Worm (Caenorhabditis elegans) whole organism, young adult: Measurements from ENCODE around the gene T01G5.8.

Experiments
- B0019.2 ChIP-seq: fragments of 200-800 bp; sonication (Bioruptor generic); conservative IDR thresholded peaks from 2 replicates; pipeline ENCODE4 v1.3.6; 2022; ENCODE audit warnings: missing genetic modification reagents, missing genetic modification characterization, missing compliant biosample characterization
- C06A6.2 ChIP-seq: fragments of 200-800 bp; sonication (Bioruptor generic); conservative IDR thresholded peaks from 2 replicates; pipeline ENCODE4 v1.3.6; 2022; ENCODE audit warnings: missing genetic modification characterization, missing compliant biosample characterization
- F22D6.2 ChIP-seq: sonication (generic microtip); optimal IDR thresholded peaks from 2 replicates; lab custom pipeline; 2016; ENCODE audit warnings: mild to moderate bottlenecking, missing genetic modification characterization, missing compliant biosample characterization
- F33H1.4 ChIP-seq: fragments of 200-800 bp; sonication (Bioruptor generic); IDR thresholded peaks from 2 replicates; pipeline ENCODE4 v1.3.6; 2022; ENCODE audit warnings: missing genetic modification reagents, missing genetic modification characterization, missing compliant biosample characterization
- F37B4.10 ChIP-seq: fragments of 200-800 bp; sonication (Bioruptor generic); IDR thresholded peaks from 2 replicates; pipeline ENCODE4 v1.3.6; 2022; ENCODE audit warnings: missing genetic modification characterization, missing compliant biosample characterization
- F39B2.1 ChIP-seq: fragments of 200-800 bp; sonication (Bioruptor generic); IDR thresholded peaks from 2 replicates; pipeline ENCODE4 v1.3.6; 2022; ENCODE audit warnings: missing genetic modification reagents, missing genetic modification characterization, missing compliant biosample characterization
- F52B5.7 ChIP-seq: sonication (generic microtip); optimal IDR thresholded peaks from 2 replicates; lab custom pipeline; 2016; ENCODE audit warnings: mild to moderate bottlenecking, missing genetic modification characterization, missing compliant biosample characterization
- F55B11.4 ChIP-seq: sonication (generic microtip); optimal IDR thresholded peaks from 2 replicates; lab custom pipeline; 2016; ENCODE audit warnings: missing compliant biosample characterization, missing genetic modification characterization, borderline replicate concordance; ENCODE audit not compliant: insufficient read depth
- F57A8.1 ChIP-seq: fragments of 200-800 bp; sonication (Bioruptor generic); optimal IDR thresholded peaks from 2 replicates; lab custom pipeline; 2018; ENCODE audit warnings: mild to moderate bottlenecking, missing genetic modification characterization, moderate library complexity, missing compliant biosample characterization
- K11D2.4 ChIP-seq: fragments of 200-800 bp; sonication (Bioruptor generic); IDR thresholded peaks from 2 replicates; pipeline ENCODE4 v1.3.6; 2022; ENCODE audit warnings: missing genetic modification reagents, missing genetic modification characterization, missing compliant biosample characterization
- K12H6.12 ChIP-seq: fragments of 200-800 bp; sonication (Bioruptor generic); optimal IDR thresholded peaks from 2 replicates; lab custom pipeline; 2018; ENCODE audit warnings: mild to moderate bottlenecking, missing genetic modification characterization, missing compliant biosample characterization
- T07F8.4 ChIP-seq: sonication (generic microtip); optimal IDR thresholded peaks from 2 replicates; lab custom pipeline; 2016; ENCODE audit warnings: mild to moderate bottlenecking, missing genetic modification characterization, moderate library complexity, missing compliant biosample characterization
- Y53F4B.3 ChIP-seq: fragments of 200-800 bp; sonication (Bioruptor generic); IDR thresholded peaks from 2 replicates; pipeline ENCODE4 v1.3.6; 2022; ENCODE audit warnings: missing genetic modification reagents, missing genetic modification characterization, missing compliant biosample characterization
- akir-1 ChIP-seq: fragments of 200-800 bp; sonication (Bioruptor generic); optimal IDR thresholded peaks from 2 replicates; lab custom pipeline; 2018; ENCODE audit warnings: mild to moderate bottlenecking, missing genetic modification characterization, moderate library complexity, missing compliant biosample characterization
- atf-7 ChIP-seq: sonication (generic microtip); optimal IDR thresholded peaks from 2 replicates; lab custom pipeline; 2017; ENCODE audit warnings: mild to moderate bottlenecking, missing genetic modification characterization, missing compliant biosample characterization
- attf-6 ChIP-seq: fragments of 200-800 bp; sonication (Bioruptor generic); IDR thresholded peaks from 2 replicates; pipeline ENCODE4 v1.3.6; 2022; ENCODE audit warnings: missing genetic modification reagents, missing genetic modification characterization, missing compliant biosample characterization
- bed-1 ChIP-seq: fragments of 200-800 bp; sonication (Bioruptor generic); IDR thresholded peaks from 2 replicates; pipeline ENCODE4 v1.3.6; 2022; ENCODE audit warnings: missing genetic modification reagents, missing genetic modification characterization, missing compliant biosample characterization
- bed-2 ChIP-seq: fragments of 200-800 bp; sonication (Bioruptor generic); IDR thresholded peaks from 2 replicates; pipeline ENCODE4 v1.3.6; 2022; ENCODE audit warnings: missing genetic modification reagents, missing genetic modification characterization, missing compliant biosample characterization
- ccch-3 ChIP-seq: fragments of 200-800 bp; sonication (Bioruptor generic); optimal IDR thresholded peaks from 2 replicates; lab custom pipeline; 2018; ENCODE audit warnings: mild to moderate bottlenecking, missing genetic modification characterization, missing compliant biosample characterization
- cebp-2 ChIP-seq: fragments of 200-800 bp; sonication (Bioruptor generic); IDR thresholded peaks from 2 replicates; pipeline ENCODE4 v1.3.6; 2022; ENCODE audit warnings: missing genetic modification characterization, missing compliant biosample characterization
- chd-7 ChIP-seq: sonication (generic microtip); optimal IDR thresholded peaks from 2 replicates; lab custom pipeline; 2016; ENCODE audit warnings: mild to moderate bottlenecking, missing genetic modification characterization, moderate library complexity, missing compliant biosample characterization
- dpff-1 ChIP-seq: sonication (generic microtip); optimal IDR thresholded peaks from 2 replicates; lab custom pipeline; 2017; ENCODE audit warnings: mild to moderate bottlenecking, missing genetic modification characterization, missing compliant biosample characterization
- egl-18 ChIP-seq: fragments of 200-800 bp; sonication (Bioruptor generic); IDR thresholded peaks from 2 replicates; pipeline ENCODE4 v1.3.6; 2022; ENCODE audit warnings: missing genetic modification reagents, missing genetic modification characterization, missing compliant biosample characterization
- ekl-4 ChIP-seq: fragments of 200-800 bp; sonication (Bioruptor generic); IDR thresholded peaks from 2 replicates; pipeline ENCODE4 v1.3.6; 2022; ENCODE audit warnings: missing genetic modification reagents, missing genetic modification characterization, missing compliant biosample characterization
- gei-17 ChIP-seq: fragments of 200-800 bp; sonication (Bioruptor generic); optimal IDR thresholded peaks from 2 replicates; lab custom pipeline; 2018; ENCODE audit warnings: mild to moderate bottlenecking, missing genetic modification characterization, missing compliant biosample characterization
- hlh-12 ChIP-seq: sonication (generic microtip); optimal IDR thresholded peaks from 2 replicates; lab custom pipeline; 2016; ENCODE audit warnings: missing genetic modification characterization, missing compliant biosample characterization
- hsf-1 ChIP-seq: fragments of 200-800 bp; sonication (Bioruptor generic); IDR thresholded peaks from 2 replicates; pipeline ENCODE4 v1.3.6; 2022; ENCODE audit warnings: missing genetic modification reagents, missing genetic modification characterization, missing compliant biosample characterization
- let-526 ChIP-seq: fragments of 200-800 bp; sonication (Bioruptor generic); IDR thresholded peaks from 2 replicates; pipeline ENCODE4 v1.3.6; 2022; ENCODE audit warnings: missing genetic modification reagents, missing genetic modification characterization, missing compliant biosample characterization
- lin-35 ChIP-seq, 3 experiments: fragments of 150-350 bp in 2 of 3; sonication (generic microtip) in 1 of 3; optimal IDR thresholded peaks; 2 replicates each; lab custom pipeline; 2014 to 2018; ENCODE audit warnings: missing biosample characterization in 3 of 3, missing genetic modification characterization in 3 of 3, missing genetic modification reagents in 3 of 3
- lin-40 ChIP-seq: sonication (generic microtip); optimal IDR thresholded peaks from 2 replicates; lab custom pipeline; 2016; ENCODE audit warnings: missing genetic modification characterization, mild to moderate bottlenecking, missing compliant biosample characterization, missing genotype, missing genetic modification reagents
- madf-3 ChIP-seq: fragments of 200-800 bp; sonication (Bioruptor generic); IDR thresholded peaks from 2 replicates; pipeline ENCODE4 v1.3.6; 2022; ENCODE audit warnings: missing genetic modification reagents, missing genetic modification characterization, missing compliant biosample characterization
- madf-6 ChIP-seq: fragments of 200-800 bp; sonication (Bioruptor generic); IDR thresholded peaks from 2 replicates; pipeline ENCODE4 v1.3.6; 2022; ENCODE audit warnings: missing genetic modification reagents, missing genetic modification characterization, missing compliant biosample characterization
- madf-8 ChIP-seq: fragments of 200-800 bp; sonication (Bioruptor generic); conservative IDR thresholded peaks from 2 replicates; pipeline ENCODE4 v1.3.6; 2022; ENCODE audit warnings: missing genetic modification reagents, missing genetic modification characterization, missing compliant biosample characterization
- mel-28 ChIP-seq: sonication (generic microtip); optimal IDR thresholded peaks from 2 replicates; lab custom pipeline; 2016; ENCODE audit warnings: borderline replicate concordance, mild to moderate bottlenecking, missing genetic modification characterization, missing compliant biosample characterization
- nfya-2 ChIP-seq: fragments of 200-800 bp; sonication (Bioruptor generic); IDR thresholded peaks from 2 replicates; pipeline ENCODE4 v1.3.6; 2022; ENCODE audit warnings: missing genetic modification reagents, missing genetic modification characterization, missing compliant biosample characterization
- nhr-27 ChIP-seq: fragments of 200-800 bp; sonication (Bioruptor generic); optimal IDR thresholded peaks from 2 replicates; lab custom pipeline; 2018; ENCODE audit warnings: mild to moderate bottlenecking, missing genetic modification characterization, moderate library complexity, missing compliant biosample characterization
- nhr-90 ChIP-seq: sonication (generic microtip); optimal IDR thresholded peaks from 2 replicates; lab custom pipeline; 2016; ENCODE audit warnings: missing genotype, mild to moderate bottlenecking, missing genetic modification characterization, missing compliant biosample characterization
- rcor-1 ChIP-seq: fragments of 200-800 bp; sonication (Bioruptor generic); IDR thresholded peaks from 2 replicates; pipeline ENCODE4 v1.3.6; 2022; ENCODE audit warnings: missing genetic modification reagents, missing genetic modification characterization, missing compliant biosample characterization
- snpc-1.1 ChIP-seq: sonication (generic microtip); optimal IDR thresholded peaks from 2 replicates; lab custom pipeline; 2017; ENCODE audit warnings: missing genetic modification characterization, mild to moderate bottlenecking, missing compliant biosample characterization, antibody characterized with exemption, moderate library complexity, missing genotype, missing genetic modification reagents; ENCODE audit not compliant: insufficient read depth
- snpc-1.3 ChIP-seq: sonication (generic microtip); optimal IDR thresholded peaks from 2 replicates; lab custom pipeline; 2017; ENCODE audit warnings: missing genetic modification characterization, mild to moderate bottlenecking, missing compliant biosample characterization, antibody characterized with exemption, moderate library complexity, missing genotype, missing genetic modification reagents; ENCODE audit not compliant: insufficient read depth
- snpc-3.4 ChIP-seq: sonication (generic microtip); optimal IDR thresholded peaks from 2 replicates; lab custom pipeline; 2017; ENCODE audit warnings: missing genetic modification characterization, mild to moderate bottlenecking, missing compliant biosample characterization, antibody characterized with exemption, moderate library complexity, missing genotype, missing genetic modification reagents
- snpc-4 ChIP-seq, 5 experiments: fragments of 150-350 bp in 1 of 5; sonication (generic microtip) in 4 of 5; optimal IDR thresholded peaks; 2 replicates each; lab custom pipeline; 2014 to 2018; ENCODE audit warnings: missing genetic modification characterization in 5 of 5, missing biosample characterization in 3 of 5, antibody characterized with exemption in 2 of 5, mild to moderate bottlenecking in 2 of 5, missing compliant biosample characterization in 2 of 5, missing genotype in 2 of 5, moderate library complexity in 2 of 5, missing genetic modification reagents in 1 of 5
- tbp1 ChIP-seq: fragments of 200-800 bp; sonication (Bioruptor generic); optimal IDR thresholded peaks from 2 replicates; lab custom pipeline; 2018; ENCODE audit warnings: mild to moderate bottlenecking, missing genetic modification characterization, missing compliant biosample characterization
- tlf-1 ChIP-seq: fragments of 200-800 bp; sonication (Bioruptor generic); optimal IDR thresholded peaks from 2 replicates; lab custom pipeline; 2018; ENCODE audit warnings: mild to moderate bottlenecking, missing genetic modification characterization, missing compliant biosample characterization
- unc-130 ChIP-seq: sonication (generic microtip); optimal IDR thresholded peaks from 2 replicates; lab custom pipeline; 2016; ENCODE audit warnings: missing genetic modification reagents, missing genetic modification characterization, missing compliant biosample characterization
- unc-62 ChIP-seq: fragments of 150-350 bp; optimal IDR thresholded peaks from 2 replicates; lab custom pipeline; 2014; ENCODE audit warnings: missing biosample characterization, missing genetic modification reagents, missing genetic modification characterization
- ztf-26 ChIP-seq: sonication (generic microtip); optimal IDR thresholded peaks from 2 replicates; lab custom pipeline; 2017; ENCODE audit warnings: missing genetic modification characterization, missing compliant biosample characterization
- ztf-6 ChIP-seq: fragments of 200-800 bp; sonication (Bioruptor generic); IDR thresholded peaks from 2 replicates; pipeline ENCODE4 v1.3.6; 2022; ENCODE audit warnings: missing genetic modification reagents, missing genetic modification characterization, missing compliant biosample characterization

T01G5.8 gene

DNA sequence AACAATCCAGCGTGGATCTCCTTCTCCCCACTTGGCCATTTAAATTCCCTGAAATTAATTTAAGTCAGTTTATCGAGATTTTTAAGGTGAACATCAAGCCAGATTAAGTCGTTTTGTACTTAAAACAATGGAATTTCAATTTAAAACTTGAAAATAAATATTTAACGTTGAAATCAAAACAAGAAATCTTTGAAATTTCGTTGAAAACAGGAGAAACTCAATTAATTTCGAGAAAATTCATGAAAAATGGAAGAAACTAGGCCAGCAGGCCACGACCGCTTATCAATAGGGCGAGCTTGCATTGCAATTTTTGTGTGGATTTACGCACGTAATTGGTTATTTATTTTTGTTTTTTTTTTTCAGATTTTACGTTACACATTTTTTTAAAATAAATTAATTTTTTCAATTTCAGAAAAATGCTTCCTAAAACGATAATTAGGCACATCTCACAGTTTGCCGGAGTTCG lies 30.7 kb upstream of the T01G5.8 start, which contains the start of the genes ahsa-1 and C01G10.7 (continued):
- TF ChIP-seq lin-40 (tag; lab: Kevin White, UChicago) (no peak), gei-17 (GFP tag; lab: Kevin White, UChicago) (no peak), F22D6.2 (tag; lab: Kevin White, UChicago) (peak; percentile 52), F55B11.4 (tag; lab: Kevin White, UChicago) (no peak), hsf-1 (peak; percentile 97), nfya-2 (GFP tag; lab: Robert Waterston, UW) (no peak), ccch-3 (GFP tag; lab: Kevin White, UChicago) (peak; percentile 30), unc-62 (no peak), attf-6 (GFP tag; lab: Robert Waterston, UW) (no peak), nhr-27 (tag; lab: Kevin White, UChicago) (no peak), bed-1 (GFP tag; lab: Robert Waterston, UW) (no peak), lin-35 (GFP tag; optimal IDR thresholded peaks at IDR 0.05; lab: Kevin White, UChicago) (no peak), madf-8 (peak; percentile 74), F39B2.1 (GFP tag; lab: Robert Waterston, UW) (no peak), madf-3 (GFP tag; lab: Robert Waterston, UW) (no peak), bed-2 (GFP tag; lab: Robert Waterston, UW) (peak; percentile 94), snpc-3.4 (tag; lab: Kevin White, UChicago) (peak; percentile 51), B0019.2 (GFP tag; lab: Robert Waterston, UW) (peak; percentile 82; the same call in 1 of the 2 replicates), snpc-1.1 (tag; lab: Kevin White, UChicago) (peak; percentile 74), snpc-1.3 (tag; lab: Kevin White, UChicago) (peak; percentile 65), ztf-26 (tag; lab: Kevin White, UChicago) (peak; percentile 46), mel-28 (peak; percentile 57), ztf-6 (GFP tag; lab: Robert Waterston, UW) (peak; percentile 83), chd-7 (no peak), F37B4.10 (GFP tag; lab: Robert Waterston, UW) (no peak), nhr-90 (no peak), K12H6.12 (tag; lab: Kevin White, UChicago) (peak; percentile 70), dpff-1 (tag; lab: Kevin White, UChicago) (no peak), madf-6 (GFP tag; lab: Robert Waterston, UW) (peak; percentile 79), F52B5.7 (no peak), tlf-1 (GFP tag; lab: Kevin White, UChicago) (peak; percentile 86), unc-130 (GFP tag; lab: Kevin White, UChicago) (peak; percentile 96), egl-18 (no peak), F33H1.4 (GFP tag; lab: Robert Waterston, UW) (peak; percentile 70), snpc-4 (GFP tag; optimal IDR thresholded peaks at IDR 0.05; lab: Kevin White, UChicago) (no peak), snpc-4 (tag; optimal IDR thresholded peaks at IDR 0.05; lab: Kevin White, UChicago) (peak in 3 of 4 experiments; percentile 69 to 85 (median 74)), hlh-12 (tag; lab: Kevin White, UChicago) (no peak), let-526 (GFP tag; lab: Robert Waterston, UW) (peak; percentile 90), K11D2.4 (GFP tag; lab: Robert Waterston, UW) (0 out of 2 replicates have a peak, but pooled peaks have one; percentile 55), Y53F4B.3 (no peak), tbp1 (GFP tag; lab: Kevin White, UChicago) (no peak), akir-1 (GFP tag; lab: Kevin White, UChicago) (peak; percentile 31), ekl-4 (GFP tag; lab: Robert Waterston, UW) (peak; percentile 88), cebp-2 (GFP tag; lab: Robert Waterston, UW) (no peak), atf-7 (tag; lab: Kevin White, UChicago) (peak; percentile 63), rcor-1 (GFP tag; lab: Robert Waterston, UW) (peak; percentile 84), F57A8.1 (GFP tag; lab: Kevin White, UChicago) (no peak), C06A6.2 (no peak), T07F8.4 (tag; lab: Kevin White, UChicago) (peak; percentile 24)
